Worm (Caenorhabditis elegans) whole organism, young adult: Measurements from ENCODE around the gene H01M10.1.

ENCODE experiments used
- B0019.2 ChIP-seq: fragments of 200-800 bp; sonication (Bioruptor generic); conservative IDR thresholded peaks from 2 replicates; pipeline ENCODE4 v1.3.6; 2022; ENCODE audit warnings: missing genetic modification reagents, missing genetic modification characterization, missing compliant biosample characterization
- C06A6.2 ChIP-seq: fragments of 200-800 bp; sonication (Bioruptor generic); conservative IDR thresholded peaks from 2 replicates; pipeline ENCODE4 v1.3.6; 2022; ENCODE audit warnings: missing genetic modification characterization, missing compliant biosample characterization
- F22D6.2 ChIP-seq: sonication (generic microtip); optimal IDR thresholded peaks from 2 replicates; lab custom pipeline; 2016; ENCODE audit warnings: mild to moderate bottlenecking, missing genetic modification characterization, missing compliant biosample characterization
- F23B12.7 ChIP-seq: sonication (generic microtip); optimal IDR thresholded peaks from 2 replicates; lab custom pipeline; 2017; ENCODE audit warnings: missing genetic modification characterization, mild to moderate bottlenecking, missing compliant biosample characterization, antibody characterized with exemption, moderate library complexity; ENCODE audit not compliant: insufficient read depth
- F33H1.4 ChIP-seq: fragments of 200-800 bp; sonication (Bioruptor generic); IDR thresholded peaks from 2 replicates; pipeline ENCODE4 v1.3.6; 2022; ENCODE audit warnings: missing genetic modification reagents, missing genetic modification characterization, missing compliant biosample characterization
- F37B4.10 ChIP-seq: fragments of 200-800 bp; sonication (Bioruptor generic); IDR thresholded peaks from 2 replicates; pipeline ENCODE4 v1.3.6; 2022; ENCODE audit warnings: missing genetic modification characterization, missing compliant biosample characterization
- K11D2.4 ChIP-seq: fragments of 200-800 bp; sonication (Bioruptor generic); IDR thresholded peaks from 2 replicates; pipeline ENCODE4 v1.3.6; 2022; ENCODE audit warnings: missing genetic modification reagents, missing genetic modification characterization, missing compliant biosample characterization
- T26A5.8 ChIP-seq: sonication (generic microtip); optimal IDR thresholded peaks from 2 replicates; lab custom pipeline; 2016; ENCODE audit warnings: missing genetic modification characterization, missing compliant biosample characterization
- Y56A3A.18 ChIP-seq: fragments of 200-800 bp; sonication (Bioruptor generic); IDR thresholded peaks from 2 replicates; pipeline ENCODE4 v1.3.6; 2022; ENCODE audit warnings: missing genetic modification reagents, missing genetic modification characterization, missing compliant biosample characterization
- Y67H2A.10 ChIP-seq: fragments of 200-800 bp; sonication (Bioruptor generic); conservative IDR thresholded peaks from 2 replicates; pipeline ENCODE4 v1.3.6; 2022; ENCODE audit warnings: missing genetic modification reagents, missing genetic modification characterization, missing compliant biosample characterization
- aptf-2 ChIP-seq: fragments of 200-800 bp; sonication (Bioruptor generic); conservative IDR thresholded peaks from 2 replicates; pipeline ENCODE4 v1.3.6; 2022; ENCODE audit warnings: missing genetic modification reagents, missing genetic modification characterization, missing compliant biosample characterization
- athp-1 ChIP-seq: sonication (generic microtip); optimal IDR thresholded peaks from 2 replicates; lab custom pipeline; 2017; ENCODE audit warnings: mild to moderate bottlenecking, missing genetic modification characterization, missing compliant biosample characterization
- attf-5 ChIP-seq: fragments of 200-800 bp; sonication (Bioruptor generic); optimal IDR thresholded peaks from 2 replicates; lab custom pipeline; 2018; ENCODE audit warnings: mild to moderate bottlenecking, missing genetic modification characterization, missing compliant biosample characterization
- bed-2 ChIP-seq: fragments of 200-800 bp; sonication (Bioruptor generic); IDR thresholded peaks from 2 replicates; pipeline ENCODE4 v1.3.6; 2022; ENCODE audit warnings: missing genetic modification reagents, missing genetic modification characterization, missing compliant biosample characterization
- ceh-27 ChIP-seq: fragments of 200-800 bp; sonication (Bioruptor generic); optimal IDR thresholded peaks from 2 replicates; lab custom pipeline; 2018; ENCODE audit warnings: mild to moderate bottlenecking, missing genetic modification characterization, moderate library complexity, missing compliant biosample characterization
- ceh-40 ChIP-seq: fragments of 200-800 bp; sonication (Bioruptor generic); IDR thresholded peaks from 2 replicates; pipeline ENCODE4 v1.3.6; 2022; ENCODE audit warnings: missing genetic modification characterization, missing compliant biosample characterization
- ceh-79 ChIP-seq: sonication (generic microtip); optimal IDR thresholded peaks from 2 replicates; lab custom pipeline; 2017; ENCODE audit warnings: mild to moderate bottlenecking, missing genetic modification characterization, missing compliant biosample characterization
- ceh-91 ChIP-seq: fragments of 200-800 bp; sonication (Bioruptor generic); IDR thresholded peaks from 2 replicates; pipeline ENCODE4 v1.3.6; 2022; ENCODE audit warnings: missing genetic modification reagents, missing genetic modification characterization, missing compliant biosample characterization
- chd-7 ChIP-seq: sonication (generic microtip); optimal IDR thresholded peaks from 2 replicates; lab custom pipeline; 2016; ENCODE audit warnings: mild to moderate bottlenecking, missing genetic modification characterization, moderate library complexity, missing compliant biosample characterization
- dpl-1 ChIP-seq: fragments of 150-350 bp; optimal IDR thresholded peaks from 2 replicates; lab custom pipeline; 2014; ENCODE audit warnings: missing biosample characterization, missing genetic modification reagents, missing genetic modification characterization
- ekl-4 ChIP-seq: fragments of 200-800 bp; sonication (Bioruptor generic); IDR thresholded peaks from 2 replicates; pipeline ENCODE4 v1.3.6; 2022; ENCODE audit warnings: missing genetic modification reagents, missing genetic modification characterization, missing compliant biosample characterization
- gei-17 ChIP-seq: fragments of 200-800 bp; sonication (Bioruptor generic); optimal IDR thresholded peaks from 2 replicates; lab custom pipeline; 2018; ENCODE audit warnings: mild to moderate bottlenecking, missing genetic modification characterization, missing compliant biosample characterization
- him-1 ChIP-seq: sonication (generic microtip); optimal IDR thresholded peaks from 2 replicates; lab custom pipeline; 2016; ENCODE audit warnings: missing genotype, missing genetic modification reagents, missing genetic modification characterization, missing compliant biosample characterization
- hsf-1 ChIP-seq: fragments of 200-800 bp; sonication (Bioruptor generic); IDR thresholded peaks from 2 replicates; pipeline ENCODE4 v1.3.6; 2022; ENCODE audit warnings: missing genetic modification reagents, missing genetic modification characterization, missing compliant biosample characterization
- lag-1 ChIP-seq: fragments of 200-800 bp; sonication (Bioruptor generic); IDR thresholded peaks from 2 replicates; pipeline ENCODE4 v1.3.6; 2022; ENCODE audit warnings: missing genetic modification reagents, missing genetic modification characterization, missing compliant biosample characterization
- lin-26 ChIP-seq: fragments of 200-800 bp; sonication (Bioruptor generic); IDR thresholded peaks from 2 replicates; pipeline ENCODE4 v1.3.6; 2022; ENCODE audit warnings: missing genetic modification reagents, missing genetic modification characterization, missing compliant biosample characterization
- madf-10 ChIP-seq: sonication (generic microtip); optimal IDR thresholded peaks from 2 replicates; lab custom pipeline; 2016; ENCODE audit warnings: mild to moderate bottlenecking, missing genetic modification characterization, missing compliant biosample characterization
- madf-8 ChIP-seq: fragments of 200-800 bp; sonication (Bioruptor generic); conservative IDR thresholded peaks from 2 replicates; pipeline ENCODE4 v1.3.6; 2022; ENCODE audit warnings: missing genetic modification reagents, missing genetic modification characterization, missing compliant biosample characterization
- nfyb-1 ChIP-seq: fragments of 200-800 bp; sonication (Bioruptor generic); IDR thresholded peaks from 2 replicates; pipeline ENCODE4 v1.3.6; 2022; ENCODE audit warnings: missing genetic modification reagents, missing genetic modification characterization, missing compliant biosample characterization
- nhr-27 ChIP-seq: fragments of 200-800 bp; sonication (Bioruptor generic); optimal IDR thresholded peaks from 2 replicates; lab custom pipeline; 2018; ENCODE audit warnings: mild to moderate bottlenecking, missing genetic modification characterization, moderate library complexity, missing compliant biosample characterization
- rcor-1 ChIP-seq: fragments of 200-800 bp; sonication (Bioruptor generic); IDR thresholded peaks from 2 replicates; pipeline ENCODE4 v1.3.6; 2022; ENCODE audit warnings: missing genetic modification reagents, missing genetic modification characterization, missing compliant biosample characterization
- repo-1 ChIP-seq: sonication (generic microtip); optimal IDR thresholded peaks from 2 replicates; lab custom pipeline; 2017; ENCODE audit warnings: mild to moderate bottlenecking, missing genetic modification characterization, missing compliant biosample characterization
- sdz-38 ChIP-seq: sonication (generic microtip); optimal IDR thresholded peaks from 2 replicates; lab custom pipeline; 2016; ENCODE audit warnings: missing genotype, missing genetic modification characterization, missing compliant biosample characterization
- snpc-1.1 ChIP-seq: sonication (generic microtip); optimal IDR thresholded peaks from 2 replicates; lab custom pipeline; 2017; ENCODE audit warnings: missing genetic modification characterization, mild to moderate bottlenecking, missing compliant biosample characterization, antibody characterized with exemption, moderate library complexity, missing genotype, missing genetic modification reagents; ENCODE audit not compliant: insufficient read depth
- snpc-3.4 ChIP-seq: sonication (generic microtip); optimal IDR thresholded peaks from 2 replicates; lab custom pipeline; 2017; ENCODE audit warnings: missing genetic modification characterization, mild to moderate bottlenecking, missing compliant biosample characterization, antibody characterized with exemption, moderate library complexity, missing genotype, missing genetic modification reagents
- snpc-4 ChIP-seq, 5 experiments: fragments of 150-350 bp in 1 of 5; sonication (generic microtip) in 4 of 5; optimal IDR thresholded peaks; 2 replicates each; lab custom pipeline; 2014 to 2018; ENCODE audit warnings: missing genetic modification characterization in 5 of 5, missing biosample characterization in 3 of 5, antibody characterized with exemption in 2 of 5, mild to moderate bottlenecking in 2 of 5, missing compliant biosample characterization in 2 of 5, missing genotype in 2 of 5, moderate library complexity in 2 of 5, missing genetic modification reagents in 1 of 5
- tbp1 ChIP-seq: fragments of 200-800 bp; sonication (Bioruptor generic); optimal IDR thresholded peaks from 2 replicates; lab custom pipeline; 2018; ENCODE audit warnings: mild to moderate bottlenecking, missing genetic modification characterization, missing compliant biosample characterization
- unc-130 ChIP-seq: sonication (generic microtip); optimal IDR thresholded peaks from 2 replicates; lab custom pipeline; 2016; ENCODE audit warnings: missing genetic modification reagents, missing genetic modification characterization, missing compliant biosample characterization
- unc-62 ChIP-seq: fragments of 150-350 bp; optimal IDR thresholded peaks from 2 replicates; lab custom pipeline; 2014; ENCODE audit warnings: missing biosample characterization, missing genetic modification reagents, missing genetic modification characterization
- zfh-2 ChIP-seq: fragments of 200-800 bp; sonication (Bioruptor generic); conservative IDR thresholded peaks from 2 replicates; pipeline ENCODE4 v1.3.6; 2022; ENCODE audit warnings: missing genetic modification reagents, missing genetic modification characterization, missing compliant biosample characterization
- zim-3 ChIP-seq: sonication (generic microtip); optimal IDR thresholded peaks from 2 replicates; lab custom pipeline; 2017; ENCODE audit warnings: mild to moderate bottlenecking, missing genetic modification characterization, moderate library complexity, missing compliant biosample characterization
- ztf-18 ChIP-seq: sonication (generic microtip); optimal IDR thresholded peaks from 2 replicates; lab custom pipeline; 2016; ENCODE audit warnings: missing genotype, mild to moderate bottlenecking, missing genetic modification characterization, missing compliant biosample characterization
- ztf-22 ChIP-seq: fragments of 200-800 bp; sonication (Bioruptor generic); optimal IDR thresholded peaks from 2 replicates; lab custom pipeline; 2018; ENCODE audit warnings: mild to moderate bottlenecking, missing genetic modification characterization, moderate library complexity, missing compliant biosample characterization
- ztf-25 ChIP-seq: fragments of 200-800 bp; sonication (Bioruptor generic); IDR thresholded peaks from 2 replicates; pipeline ENCODE4 v1.3.6; 2022; ENCODE audit warnings: missing genetic modification reagents, missing genetic modification characterization, missing compliant biosample characterization
- ztf-28 ChIP-seq: fragments of 200-800 bp; sonication (Bioruptor generic); IDR thresholded peaks from 2 replicates; pipeline ENCODE4 v1.3.6; 2022; ENCODE audit warnings: missing genetic modification reagents, missing genetic modification characterization, missing compliant biosample characterization
- ztf-3 ChIP-seq: fragments of 200-800 bp; sonication (Bioruptor generic); optimal IDR thresholded peaks from 2 replicates; lab custom pipeline; 2018; ENCODE audit warnings: mild to moderate bottlenecking, missing genetic modification characterization, missing compliant biosample characterization
- ztf-6 ChIP-seq: fragments of 200-800 bp; sonication (Bioruptor generic); IDR thresholded peaks from 2 replicates; pipeline ENCODE4 v1.3.6; 2022; ENCODE audit warnings: missing genetic modification reagents, missing genetic modification characterization, missing compliant biosample characterization

H01M10.1 gene

DNA sequence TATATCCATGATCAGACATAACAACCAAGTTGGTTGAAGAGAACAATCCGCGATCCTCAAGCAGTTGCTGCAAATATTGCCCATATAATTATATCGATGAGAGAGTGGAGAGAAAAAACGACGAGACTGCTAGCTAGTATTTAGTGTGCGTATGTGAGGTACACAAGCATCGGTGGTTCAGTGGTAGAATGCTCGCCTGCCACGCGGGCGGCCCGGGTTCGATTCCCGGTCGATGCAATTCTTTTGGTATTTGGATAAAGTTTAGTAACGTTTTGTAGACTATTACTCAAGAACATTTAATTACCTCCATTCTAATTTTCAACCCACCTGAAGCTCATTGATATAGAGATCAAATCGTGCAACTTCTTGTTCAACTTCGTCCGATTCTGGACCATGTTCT, 32.7 kb upstream of the H01M10.1 start (continued):
- TF ChIP-seq athp-1, result peak; percentile 61
- TF ChIP-seq snpc-3.4, result peak; percentile 56
- TF ChIP-seq K11D2.4 (GFP tag; lab: Robert Waterston, UW), result peak; percentile 72
- TF ChIP-seq ztf-25 (GFP tag; lab: Robert Waterston, UW), result peak; percentile 92; the same call in 1 of the 2 replicates
- peak; percentile 74 for TF ChIP-seq ekl-4 (GFP tag; lab: Robert Waterston, UW)
- TF ChIP-seq snpc-4 (GFP tag; optimal IDR thresholded peaks at IDR 0.05; lab: Kevin White, UChicago), result peak; percentile 66
- peak; percentile 8 to 84 (median 74) for TF ChIP-seq snpc-4 (tag; optimal IDR thresholded peaks at IDR 0.05; lab: Kevin White, UChicago)
- no peak for TF ChIP-seq C06A6.2 (GFP tag; lab: Robert Waterston, UW)
- TF ChIP-seq hsf-1 (GFP tag; lab: Robert Waterston, UW), result peak; percentile 56; the same call in 1 of the 2 replicates
- TF ChIP-seq chd-7 (tag; lab: Kevin White, UChicago), result peak; percentile 81
- TF ChIP-seq attf-5, result peak; percentile 69
- TF ChIP-seq unc-62 (GFP tag; lab: Kevin White, UChicago), result no peak
- peak; percentile 42 for TF ChIP-seq madf-10 (tag; lab: Kevin White, UChicago)
- peak; percentile 97 for TF ChIP-seq tbp1 (GFP tag; lab: Kevin White, UChicago)
- TF ChIP-seq F33H1.4 (GFP tag; lab: Robert Waterston, UW), result peak; percentile 16; the same call in 1 of the 2 replicates
- peak; percentile 78; the same call in 1 of the 2 replicates for TF ChIP-seq ceh-40 (GFP tag; lab: Robert Waterston, UW)
- no peak for TF ChIP-seq bed-2 (GFP tag; lab: Robert Waterston, UW)
- peak; percentile 71 for TF ChIP-seq zim-3 (tag; lab: Kevin White, UChicago)
- peak; percentile 56; the same call in 1 of the 2 replicates for TF ChIP-seq B0019.2
- TF ChIP-seq ztf-3 (GFP tag; lab: Kevin White, UChicago), result no peak
- no peak for TF ChIP-seq madf-8 (GFP tag; lab: Robert Waterston, UW)
- no peak for TF ChIP-seq lag-1 (GFP tag; lab: Robert Waterston, UW)
- TF ChIP-seq zfh-2, result no peak
- TF ChIP-seq ztf-18 (tag; lab: Kevin White, UChicago), result peak; percentile 80
- no peak for TF ChIP-seq aptf-2 (GFP tag; lab: Robert Waterston, UW)
- TF ChIP-seq F22D6.2 (tag; lab: Kevin White, UChicago), result no peak
- TF ChIP-seq snpc-1.1 (tag; lab: Kevin White, UChicago), result peak; percentile 32
- TF ChIP-seq F23B12.7 (tag; lab: Kevin White, UChicago), result peak; percentile 86
- no peak; the same call in 1 of the 2 replicates for TF ChIP-seq ztf-6 (GFP tag; lab: Robert Waterston, UW)
- TF ChIP-seq ceh-91 (GFP tag; lab: Robert Waterston, UW), result 0 out of 2 replicates have a peak, but pooled peaks have one; percentile 32
- peak; percentile 89 for TF ChIP-seq ceh-79
- peak; percentile 89 for TF ChIP-seq him-1 (tag; lab: Kevin White, UChicago)
- TF ChIP-seq Y56A3A.18 (GFP tag; lab: Robert Waterston, UW), result peak; percentile 90; the same call in 1 of the 2 replicates
- peak; percentile 94 for TF ChIP-seq lin-26 (GFP tag; lab: Robert Waterston, UW)
- TF ChIP-seq ztf-28 (GFP tag; lab: Robert Waterston, UW), result 0 out of 2 replicates have a peak, but pooled peaks have one; percentile 70
- TF ChIP-seq unc-130 (GFP tag; lab: Kevin White, UChicago), result peak; percentile 69
- TF ChIP-seq ztf-22, result peak; percentile 14
- peak; percentile 77 for TF ChIP-seq gei-17
- 0 out of 2 replicates have a peak, but pooled peaks have one; percentile 26 for TF ChIP-seq F37B4.10 (GFP tag; lab: Robert Waterston, UW)
- peak; percentile 20 for TF ChIP-seq T26A5.8 (tag; lab: Kevin White, UChicago)
- TF ChIP-seq Y67H2A.10 (GFP tag; lab: Robert Waterston, UW), result peak; percentile 44; the same call in 1 of the 2 replicates
- TF ChIP-seq rcor-1 (GFP tag; lab: Robert Waterston, UW), result peak; percentile 78
- no peak for TF ChIP-seq sdz-38
- TF ChIP-seq nhr-27 (tag; lab: Kevin White, UChicago), result no peak
- TF ChIP-seq dpl-1, result no peak
- peak; percentile 76 for TF ChIP-seq ceh-27 (GFP tag; lab: Kevin White, UChicago)
- peak; percentile 24 for TF ChIP-seq repo-1
- peak; percentile 85 for TF ChIP-seq nfyb-1 (GFP tag; lab: Robert Waterston, UW)
